Worm (Caenorhabditis elegans): ENCODE results near the gene lrr-1.

- TF ChIP-seq ZK546.5 (tag; optimal IDR thresholded peaks at IDR 0.05), result no peak
- TF ChIP-seq elt-3 (tag; optimal IDR thresholded peaks at IDR 0.05), result no peak
- no peak for TF ChIP-seq ama-1 (optimal IDR thresholded peaks at IDR 0.05)
- no peak for TF ChIP-seq ceh-82 (tag; optimal IDR thresholded peaks at IDR 0.05)
- no peak for TF ChIP-seq nhr-237 (tag; optimal IDR thresholded peaks at IDR 0.05)
- TF ChIP-seq mbf-1 (tag; optimal IDR thresholded peaks at IDR 0.05), result no peak
- TF ChIP-seq unc-39 (tag; optimal IDR thresholded peaks at IDR 0.05), result no peak
- no peak for TF ChIP-seq ztf-1 (GFP tag; conservative IDR thresholded peaks at IDR 0.05)
- no peak for TF ChIP-seq ztf-4 (tag; optimal IDR thresholded peaks at IDR 0.05)
- no peak for TF ChIP-seq snpc-4 (tag; optimal IDR thresholded peaks at IDR 0.05)
- no peak for TF ChIP-seq nhr-23 (tag; optimal IDR thresholded peaks at IDR 0.05)
- TF ChIP-seq fos-1 (tag; optimal IDR thresholded peaks at IDR 0.05), result no peak
- TF ChIP-seq C34F6.9 (tag; optimal IDR thresholded peaks at IDR 0.05), result peak; percentile 13
These were observed 12.1 kb upstream of the lrr-1 start for ce11 chrII:5048185-5048795.

Measured in whole organism, L2 larva.